Worm (Caenorhabditis elegans): ENCODE results near the gene W03F9.1.

- no peak for TF ChIP-seq ZK546.5 (tag; optimal IDR thresholded peaks at IDR 0.05)
- TF ChIP-seq nhr-237 (tag; optimal IDR thresholded peaks at IDR 0.05) = no peak
- no peak for TF ChIP-seq lin-13 (GFP tag; optimal IDR thresholded peaks at IDR 0.05)
- no peak for TF ChIP-seq tra-1 (GFP tag; IDR thresholded peaks at IDR 0.05)
- TF ChIP-seq duxl-1 (tag; optimal IDR thresholded peaks at IDR 0.05; ENCODE audit: poor library complexity) = no peak
- TF ChIP-seq pqm-1 (tag; optimal IDR thresholded peaks at IDR 0.05) = no peak
- no peak for TF ChIP-seq nhr-42 (GFP tag; IDR thresholded peaks at IDR 0.05)
- TF ChIP-seq mep-1 (tag; optimal IDR thresholded peaks at IDR 0.05) = no peak
- no peak for TF ChIP-seq ZK337.2 (GFP tag; IDR thresholded peaks at IDR 0.05)
- TF ChIP-seq egl-27 (tag; optimal IDR thresholded peaks at IDR 0.05) = no peak
- TF ChIP-seq snpc-4 (tag; optimal IDR thresholded peaks at IDR 0.05) = no peak
- TF ChIP-seq lin-29 (GFP tag; IDR thresholded peaks at IDR 0.05) = no peak
- no peak for TF ChIP-seq zag-1 (tag; optimal IDR thresholded peaks at IDR 0.05)
- no peak for TF ChIP-seq ama-1 (optimal IDR thresholded peaks at IDR 0.05)
Observed at ce11 chrV:138592-138991, 12.1 kb upstream of the W03F9.1 start, which contains the start of gene W03F9.9.
